Fruit fly (Drosophila melanogaster): ENCODE data around the gene Xrcc2.

The Xrcc2 gene

dm6 chrX:18533308-18533707, 33.4 kb downstream of the Xrcc2 start (continued):
- TF ChIP-seq CG13287 (GFP tag; IDR thresholded peaks at IDR 0.05; ENCODE audit: partially characterized antibody), result no peak
- TF ChIP-seq trh (GFP tag; optimal IDR thresholded peaks at IDR 0.05), result peak; percentile 53
- TF ChIP-seq sr (GFP tag; IDR thresholded peaks at IDR 0.05), result no peak
- peak; percentile 5 for TF ChIP-seq CG9727 (GFP tag; optimal IDR thresholded peaks at IDR 0.05)
- TF ChIP-seq Usf (GFP tag; optimal IDR thresholded peaks at IDR 0.05), result no peak
- TF ChIP-seq CG9609 (GFP tag; optimal IDR thresholded peaks at IDR 0.05), result no peak
- TF ChIP-seq CoRest (tag; optimal IDR thresholded peaks at IDR 0.05), result peak; percentile 46
- TF ChIP-seq CG2875 (GFP tag; optimal IDR thresholded peaks at IDR 0.05), result no peak
- no peak for TF ChIP-seq CG12104 (GFP tag; optimal IDR thresholded peaks at IDR 0.05)
- no peak for TF ChIP-seq maf-S (GFP tag; optimal IDR thresholded peaks at IDR 0.05)
- TF ChIP-seq CG32532 (GFP tag; IDR thresholded peaks at IDR 0.05), result no peak
- TF ChIP-seq CG6854 (GFP tag; optimal IDR thresholded peaks at IDR 0.05), result no peak
- peak; percentile 55 for TF ChIP-seq CG18262 (tag; optimal IDR thresholded peaks at IDR 0.05)
- no peak for TF ChIP-seq Awh (GFP tag; IDR thresholded peaks at IDR 0.05)
- TF ChIP-seq CG43689 (GFP tag; IDR thresholded peaks at IDR 0.05), result no peak
- TF ChIP-seq CG17328 (GFP tag; IDR thresholded peaks at IDR 0.05), result 0 out of 2 replicates have a peak, but pooled peaks have one; percentile 41
- no peak for TF ChIP-seq CG32772 (GFP tag; IDR thresholded peaks at IDR 0.05)
- no peak for TF ChIP-seq sisA (GFP tag; IDR thresholded peaks at IDR 0.05)
- peak in 1 of 2 experiments; percentile 70 for TF ChIP-seq bsh (GFP tag; optimal IDR thresholded peaks at IDR 0.05)
- peak in 1 of 3 experiments; percentile 57 for TF ChIP-seq lola (GFP tag; optimal IDR thresholded peaks at IDR 0.05)
- TF ChIP-seq NK7.1 (GFP tag; optimal IDR thresholded peaks at IDR 0.05), result no peak
- TF ChIP-seq CG9797 (GFP tag; optimal IDR thresholded peaks at IDR 0.05), result no peak
- TF ChIP-seq CG2116 (GFP tag; optimal IDR thresholded peaks at IDR 0.05), result no peak
- no peak for TF ChIP-seq slp2 (GFP tag; optimal IDR thresholded peaks at IDR 0.05)
- TF ChIP-seq CG34224 (GFP tag; IDR thresholded peaks at IDR 0.05; ENCODE audit: partially characterized antibody), result no peak
- TF ChIP-seq lbe (GFP tag; optimal IDR thresholded peaks at IDR 0.05), result no peak
- no peak for TF ChIP-seq MTF-1 (GFP tag; optimal IDR thresholded peaks at IDR 0.05; ENCODE audit: borderline replicate concordance)
- TF ChIP-seq sc (optimal IDR thresholded peaks at IDR 0.05), result no peak
- peak; percentile 0 for TF ChIP-seq sc (GFP tag; optimal IDR thresholded peaks at IDR 0.05)
- no peak for TF ChIP-seq C15 (GFP tag; IDR thresholded peaks at IDR 0.05)
- TF ChIP-seq unc-4 (GFP tag; IDR thresholded peaks at IDR 0.05; ENCODE audit: partially characterized antibody), result no peak
- TF ChIP-seq ttk (GFP tag; IDR thresholded peaks at IDR 0.05), result 0 out of 2 replicates have a peak, but pooled peaks have one; percentile 7
- TF ChIP-seq NFAT (GFP tag; IDR thresholded peaks at IDR 0.05), result no peak
- no peak for TF ChIP-seq Sry-δ (GFP tag; optimal IDR thresholded peaks at IDR 0.05)
- no peak for TF ChIP-seq CG34422 (GFP tag; IDR thresholded peaks at IDR 0.05)
- TF ChIP-seq Camta (GFP tag; optimal IDR thresholded peaks at IDR 0.05), result no peak
- no peak for TF ChIP-seq D (optimal IDR thresholded peaks at IDR 0.05)
- TF ChIP-seq D (GFP tag; optimal IDR thresholded peaks at IDR 0.05), result no peak
- TF ChIP-seq cas (GFP tag; IDR thresholded peaks at IDR 0.05), result no peak
- no peak for TF ChIP-seq Oaz (GFP tag; IDR thresholded peaks at IDR 0.05)
- TF ChIP-seq btn (GFP tag; optimal IDR thresholded peaks at IDR 0.05), result no peak
- no peak for TF ChIP-seq tin (GFP tag; optimal IDR thresholded peaks at IDR 0.05)
- TF ChIP-seq HHEX (GFP tag; optimal IDR thresholded peaks at IDR 0.05), result no peak
- no peak for TF ChIP-seq CG2129 (GFP tag; IDR thresholded peaks at IDR 0.05; ENCODE audit: partially characterized antibody)
- no peak for TF ChIP-seq peb (GFP tag; IDR thresholded peaks at IDR 0.05)
- no peak for TF ChIP-seq CG13296 (GFP tag; optimal IDR thresholded peaks at IDR 0.05)
- TF ChIP-seq Dfd (GFP tag; optimal IDR thresholded peaks at IDR 0.05), result no peak
- no peak for TF ChIP-seq Atf-2 (GFP tag; optimal IDR thresholded peaks at IDR 0.05)
- no peak for TF ChIP-seq CG1647 (GFP tag; optimal IDR thresholded peaks at IDR 0.05)
- TF ChIP-seq CG6175 (GFP tag; IDR thresholded peaks at IDR 0.05), result no peak
- no peak for TF ChIP-seq CG7271 (tag; optimal IDR thresholded peaks at IDR 0.05)
- TF ChIP-seq grau (tag; optimal IDR thresholded peaks at IDR 0.05), result peak; percentile 52

Data from whole organism, embryonic.